Fruit fly (Drosophila melanogaster) whole organism, wandering third instar larva: ENCODE data around the gene CG6276.
A peak's percentile ranks its signal among the peaks of the same experiment; 100 is the strongest.

Experiments
- CG32264 ChIP-seq: fragments of 200-800 bp; sonication (Bioruptor generic); optimal IDR thresholded peaks from 2 replicates; lab custom pipeline; 2016; ENCODE audit warnings: missing biosample characterization, missing genetic modification characterization
- CG9705 ChIP-seq: fragments of 200-800 bp; sonication (Bioruptor generic); optimal IDR thresholded peaks from 2 replicates; lab custom pipeline; 2018; ENCODE audit warnings: missing biosample characterization, mild to moderate bottlenecking, missing genetic modification characterization
- GATAd ChIP-seq: sonication (Bioruptor generic); optimal IDR thresholded peaks from 2 replicates; lab custom pipeline; 2016; ENCODE audit warnings: missing biosample characterization, missing genetic modification characterization
- HLH106 ChIP-seq: fragments of 200-800 bp; optimal IDR thresholded peaks from 3 replicates; lab custom pipeline; 2019; ENCODE audit warnings: missing biosample characterization, mild to moderate bottlenecking, missing genetic modification characterization, moderate library complexity
- Hr78 ChIP-seq: fragments of >200 bp; optimal IDR thresholded peaks from 2 replicates; lab custom pipeline; 2017; ENCODE audit warnings: missing biosample characterization, missing genetic modification characterization
- Hr83 ChIP-seq: fragments of 200-300 bp; sonication (Bioruptor generic); optimal IDR thresholded peaks from 2 replicates; lab custom pipeline; 2016; ENCODE audit warnings: missing biosample characterization, mild to moderate bottlenecking, missing genetic modification characterization, moderate library complexity; ENCODE audit not compliant: poor library complexity, severe bottlenecking
- Myc ChIP-seq: fragments of >200 bp; optimal IDR thresholded peaks from 2 replicates; lab custom pipeline; 2017
- N ChIP-seq: fragments of >200 bp; optimal IDR thresholded peaks from 2 replicates; lab custom pipeline; 2018; ENCODE audit warnings: missing biosample characterization, missing external identifiers, missing genetic modification characterization
- OdsH ChIP-seq: fragments of 200-800 bp; sonication (Bioruptor generic); optimal IDR thresholded peaks from 2 replicates; lab custom pipeline; 2016; ENCODE audit warnings: missing biosample characterization, mild to moderate bottlenecking, missing genetic modification characterization
- Rel ChIP-seq, 2 experiments: fragments of 200-800 bp; sonication (Bioruptor generic) in 1 of 2; optimal IDR thresholded peaks; 2 replicates in 1 of 2; 3 replicates in 1 of 2; lab custom pipeline; 2016 to 2019; ENCODE audit warnings: mild to moderate bottlenecking in 2 of 2, missing biosample characterization in 2 of 2, missing genetic modification characterization in 2 of 2, moderate library complexity in 1 of 2
- Sp1 ChIP-seq: fragments of 200-800 bp; sonication (Bioruptor generic); optimal IDR thresholded peaks from 3 replicates; lab custom pipeline; 2019; ENCODE audit warnings: missing biosample characterization, mild to moderate bottlenecking, missing genetic modification characterization, moderate library complexity
- br ChIP-seq: fragments of 200-800 bp; sonication (Bioruptor generic); optimal IDR thresholded peaks from 2 replicates; lab custom pipeline; 2016; ENCODE audit warnings: missing biosample characterization, missing genetic modification characterization
- brk ChIP-seq: fragments of 200-800 bp; sonication (Bioruptor generic); optimal IDR thresholded peaks from 2 replicates; lab custom pipeline; 2016; ENCODE audit warnings: missing biosample characterization, mild to moderate bottlenecking, missing genetic modification characterization
- dl ChIP-seq, 2 experiments: fragments of 175-275, 200-275 bp in 1 of 2; fragments of 200-275 bp in 1 of 2; sonication (Bioruptor generic); optimal IDR thresholded peaks; lab custom pipeline; 2018; ENCODE audit warnings: mild to moderate bottlenecking in 2 of 2, missing biosample characterization in 2 of 2, missing genetic modification characterization in 2 of 2, moderate library complexity in 2 of 2; ENCODE audit not compliant: partially characterized antibody in 2 of 2, insufficient read depth in 1 of 2
- dmrt93B ChIP-seq: fragments of 200-800 bp; sonication (Bioruptor generic); optimal IDR thresholded peaks from 2 replicates; lab custom pipeline; 2018; ENCODE audit warnings: missing biosample characterization, mild to moderate bottlenecking, missing genetic modification characterization
- dsf ChIP-seq: sonication (Bioruptor generic); optimal IDR thresholded peaks from 2 replicates; lab custom pipeline; 2016; ENCODE audit warnings: missing biosample characterization, missing genetic modification characterization, borderline replicate concordance
- ey ChIP-seq: fragments of 200-800 bp; sonication (Bioruptor generic); optimal IDR thresholded peaks from 2 replicates; lab custom pipeline; 2016; ENCODE audit warnings: missing biosample characterization, missing genetic modification characterization
- foxo ChIP-seq, 2 experiments: fragments of 200-800 bp; sonication (Bioruptor generic); optimal IDR thresholded peaks; 2 replicates in 1 of 2; 3 replicates in 1 of 2; lab custom pipeline; 2016 to 2017; ENCODE audit warnings: missing biosample characterization in 2 of 2, missing genetic modification characterization in 2 of 2
- h ChIP-seq: fragments of 200-800 bp; sonication (Bioruptor generic); optimal IDR thresholded peaks from 3 replicates; lab custom pipeline; 2016; ENCODE audit warnings: missing biosample characterization, mild to moderate bottlenecking, missing genetic modification characterization
- jim ChIP-seq: fragments of 175-275, 200-325 bp; sonication (Bioruptor generic); optimal IDR thresholded peaks from 2 replicates; lab custom pipeline; 2016; ENCODE audit warnings: missing biosample characterization, mild to moderate bottlenecking, missing genetic modification characterization
- lola ChIP-seq: fragments of >200 bp; optimal IDR thresholded peaks from 2 replicates; lab custom pipeline; 2017; ENCODE audit warnings: missing biosample characterization, missing genetic modification characterization
- pan ChIP-seq: fragments of >200 bp; optimal IDR thresholded peaks from 2 replicates; lab custom pipeline; 2017
- psq ChIP-seq: fragments of 200-800 bp; sonication (Bioruptor generic); optimal IDR thresholded peaks from 3 replicates; lab custom pipeline; 2017; ENCODE audit warnings: missing biosample characterization, mild to moderate bottlenecking, missing genetic modification characterization, moderate library complexity
- rgr ChIP-seq: fragments of 200-800 bp; sonication (Bioruptor generic); optimal IDR thresholded peaks from 3 replicates; lab custom pipeline; 2016; ENCODE audit warnings: missing biosample characterization, mild to moderate bottlenecking, missing genetic modification characterization
- sage ChIP-seq: fragments of 200-800 bp; sonication (Bioruptor generic); optimal IDR thresholded peaks from 2 replicates; lab custom pipeline; 2016; ENCODE audit warnings: missing biosample characterization, mild to moderate bottlenecking, missing genetic modification characterization
- sv ChIP-seq: fragments of 200-800 bp; sonication (Bioruptor generic); optimal IDR thresholded peaks from 3 replicates; lab custom pipeline; 2016; ENCODE audit warnings: missing biosample characterization, missing genetic modification characterization
- usp ChIP-seq: fragments of >200 bp; optimal IDR thresholded peaks from 2 replicates; lab custom pipeline; 2017; ENCODE audit warnings: missing biosample characterization, missing genetic modification characterization

The CG6276 gene

DNA sequence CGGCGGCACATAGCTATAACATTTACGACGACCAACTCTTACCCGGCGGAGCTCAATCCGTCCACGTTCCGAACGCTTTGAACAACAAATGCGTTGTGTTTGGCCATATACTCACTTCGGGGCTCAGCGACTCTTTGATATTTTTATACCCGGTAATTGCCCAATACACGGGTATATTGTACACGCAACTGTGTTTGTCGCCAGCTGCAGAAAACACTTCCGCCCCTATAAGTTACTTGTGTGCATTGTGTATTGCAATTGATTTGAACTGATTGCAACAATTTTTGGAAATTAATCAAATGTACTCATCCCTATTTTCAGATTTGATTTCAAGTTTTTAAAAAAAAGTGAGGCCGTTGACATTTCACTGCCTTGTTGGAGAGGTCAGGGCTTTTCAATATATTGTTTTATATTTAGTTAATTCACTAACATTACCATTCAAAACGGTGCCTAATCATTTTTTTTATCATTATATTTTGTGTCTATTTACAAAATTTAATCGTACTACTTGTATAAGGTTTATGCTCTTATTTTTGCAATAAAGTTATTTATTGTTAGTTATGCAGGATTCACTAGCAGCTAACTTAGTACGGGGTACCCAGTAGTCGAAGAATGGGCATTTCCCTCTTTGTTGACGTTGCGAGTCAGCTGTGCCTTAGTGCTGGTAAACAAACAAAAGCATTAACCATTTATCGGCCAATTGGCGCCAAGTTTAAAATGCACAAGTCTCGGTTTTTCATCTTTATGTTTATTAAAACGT is 23.2 kb upstream of the CG6276 start, which contains the start of gene Nagk (continued):
- no peak for TF ChIP-seq Rel (GFP tag; optimal IDR thresholded peaks at IDR 0.05; lab: Kevin White, UChicago)
- TF ChIP-seq Rel (tag; optimal IDR thresholded peaks at IDR 0.05; lab: Kevin White, UChicago), result peak; percentile 93
- TF ChIP-seq h, result peak; percentile 70
- no peak for TF ChIP-seq lola (GFP tag; lab: Kevin White, UChicago)

DNA sequence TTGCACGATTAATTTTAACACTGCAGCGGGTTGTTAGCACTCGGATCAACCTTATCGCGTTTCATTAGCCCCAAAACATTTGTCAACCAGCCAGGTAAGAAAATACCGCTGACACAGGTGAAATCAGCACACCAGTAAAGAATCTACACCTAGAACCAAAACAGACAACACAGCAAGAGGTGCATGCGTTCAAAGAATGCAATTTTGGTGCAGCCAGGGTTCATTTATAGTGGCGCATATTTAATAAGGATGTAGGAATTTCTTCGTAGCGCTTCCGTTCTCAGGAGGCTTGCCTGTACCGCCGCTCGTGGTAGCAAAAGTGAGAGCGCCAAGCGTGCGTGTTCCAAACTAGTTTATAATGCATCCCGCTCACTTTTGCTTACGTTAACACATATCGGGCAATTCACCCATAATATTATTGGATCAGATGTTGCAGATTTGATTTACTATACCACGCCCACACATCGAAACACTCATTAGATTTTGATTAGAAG is 22.6 kb upstream of the CG6276 start:
- TF ChIP-seq GATAd (no peak), dl (GFP tag; optimal IDR thresholded peaks at IDR 0.05; lab: Kevin White, UChicago; ENCODE audit: insufficient read depth in 1 of 2, partially characterized antibody in 2 of 2) (no peak), foxo (GFP tag; optimal IDR thresholded peaks at IDR 0.05; lab: Kevin White, UChicago) (peak in 1 of 2 experiments; percentile 38), HLH106 (tag; lab: Kevin White, UChicago) (peak; percentile 16), ey (peak; percentile 7), OdsH (GFP tag; lab: Kevin White, UChicago) (peak; percentile 12)

DNA sequence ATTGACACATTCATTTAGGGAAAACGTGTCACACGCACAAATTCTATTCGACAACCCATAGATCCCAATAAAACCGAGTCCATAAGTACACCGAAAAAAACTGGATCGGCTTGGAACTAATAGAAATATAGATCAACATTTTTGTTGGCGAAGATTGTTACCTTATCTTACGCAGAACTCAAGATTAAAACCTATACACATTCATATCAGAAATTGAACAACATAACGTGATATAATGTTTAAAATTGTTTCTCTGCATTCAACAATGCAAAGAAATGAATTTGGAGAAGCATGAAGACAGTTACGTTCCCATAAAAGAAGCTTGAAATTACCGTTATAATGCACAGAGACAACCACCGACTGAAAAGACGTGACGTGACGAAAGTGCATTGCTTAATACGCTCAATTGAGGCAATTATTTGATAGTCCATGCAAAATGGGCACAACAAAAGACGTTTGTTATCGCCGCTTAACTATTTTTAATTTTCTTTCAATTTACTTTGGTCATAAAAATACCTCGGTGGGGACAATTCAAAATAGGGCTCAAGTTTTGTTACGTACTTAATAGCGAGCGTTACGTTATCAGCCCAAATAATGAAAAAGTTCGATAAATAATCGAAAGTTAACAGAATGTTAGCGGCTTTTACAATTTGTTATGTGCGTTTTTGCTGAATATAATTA is 20.3 kb upstream of the CG6276 start, which contains the start of gene SerRS-m:
Gene SerRS-m (plus strand): TSS at position 616 of the 681 bp plus-strand sequence.
- no peak for TF ChIP-seq br (GFP tag; lab: Kevin White, UChicago)
- no peak for TF ChIP-seq foxo (GFP tag; optimal IDR thresholded peaks at IDR 0.05; lab: Kevin White, UChicago)
- TF ChIP-seq N (GFP tag; lab: Kevin White, UChicago), result no peak
- TF ChIP-seq Myc (lab: Kevin White, UChicago), result no peak
- no peak for TF ChIP-seq psq (GFP tag; lab: Kevin White, UChicago)
- TF ChIP-seq sage (GFP tag; lab: Kevin White, UChicago), result no peak
- no peak for TF ChIP-seq lola (GFP tag; lab: Kevin White, UChicago)
- no peak for TF ChIP-seq Rel (GFP tag; optimal IDR thresholded peaks at IDR 0.05; lab: Kevin White, UChicago)
- TF ChIP-seq Rel (tag; optimal IDR thresholded peaks at IDR 0.05; lab: Kevin White, UChicago), result no peak
- no peak for TF ChIP-seq rgr (GFP tag; lab: Kevin White, UChicago)
- no peak for TF ChIP-seq pan (lab: Kevin White, UChicago)
- TF ChIP-seq Hr83 (GFP tag; lab: Kevin White, UChicago), result no peak
- no peak for TF ChIP-seq dmrt93B (GFP tag; lab: Kevin White, UChicago)
- TF ChIP-seq h, result no peak
- no peak for TF ChIP-seq dl (GFP tag; optimal IDR thresholded peaks at IDR 0.05; lab: Kevin White, UChicago; ENCODE audit: insufficient read depth in 1 of 2, partially characterized antibody in 2 of 2)
- no peak for TF ChIP-seq CG32264
- no peak for TF ChIP-seq jim (GFP tag; lab: Kevin White, UChicago)
- TF ChIP-seq CG9705 (GFP tag; lab: Kevin White, UChicago), result no peak
- no peak for TF ChIP-seq dsf
- TF ChIP-seq usp, result no peak
- no peak for TF ChIP-seq ey
- TF ChIP-seq, all 38 proteins: peak for 0

DNA sequence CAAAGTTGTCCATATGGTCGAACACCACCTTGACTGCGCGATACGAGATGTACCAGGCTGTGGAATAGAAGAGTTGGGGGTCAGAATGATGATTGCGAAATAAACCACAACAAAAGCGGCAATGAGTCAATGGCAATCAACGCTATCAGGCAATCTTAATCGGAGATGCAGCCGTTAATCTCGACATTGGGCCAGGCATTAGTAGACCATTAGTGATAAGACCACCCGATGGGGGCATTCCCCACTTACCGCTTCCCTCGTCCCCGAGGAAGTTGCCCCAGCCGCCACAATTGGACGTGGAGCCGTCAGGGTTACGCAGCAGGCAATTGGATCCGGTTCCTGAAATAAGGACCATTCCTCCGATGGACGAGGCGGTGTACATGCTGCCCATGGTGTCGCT is 19.2 kb upstream of the CG6276 start:
- no peak for TF ChIP-seq Rel (GFP tag; optimal IDR thresholded peaks at IDR 0.05; lab: Kevin White, UChicago)
- TF ChIP-seq Rel (tag; optimal IDR thresholded peaks at IDR 0.05; lab: Kevin White, UChicago), result peak; percentile 76
- no peak for TF ChIP-seq Hr78

dm6 chr3R:15332994-15333393 is 13.1 kb upstream of the CG6276 start, which contains the start of the genes Fkbp39 and Cyfip:
TSS of gene Fkbp39 (minus strand) at chr3R:15333133.
TSS of gene Cyfip (plus strand) at chr3R:15333266.
- no peak for TF ChIP-seq N (GFP tag; lab: Kevin White, UChicago)
- TF ChIP-seq dl (GFP tag; optimal IDR thresholded peaks at IDR 0.05; lab: Kevin White, UChicago; ENCODE audit: insufficient read depth in 1 of 2, partially characterized antibody in 2 of 2), result no peak
- peak; percentile 22 for TF ChIP-seq Sp1
- TF ChIP-seq brk (GFP tag; lab: Kevin White, UChicago), result no peak
- no peak for TF ChIP-seq ey
- TF ChIP-seq HLH106 (tag; lab: Kevin White, UChicago), result peak; percentile 49
- no peak for TF ChIP-seq pan (lab: Kevin White, UChicago)
- TF ChIP-seq Hr83 (GFP tag; lab: Kevin White, UChicago), result peak; percentile 86
- peak; percentile 37 for TF ChIP-seq OdsH (GFP tag; lab: Kevin White, UChicago)
- TF ChIP-seq Myc (lab: Kevin White, UChicago), result peak; percentile 79
- TF ChIP-seq sv (GFP tag; lab: Kevin White, UChicago), result peak; percentile 21
- peak; percentile 4 for TF ChIP-seq psq (GFP tag; lab: Kevin White, UChicago)
- TF ChIP-seq Rel (GFP tag; optimal IDR thresholded peaks at IDR 0.05; lab: Kevin White, UChicago), result no peak
- peak; percentile 47 for TF ChIP-seq Rel (tag; optimal IDR thresholded peaks at IDR 0.05; lab: Kevin White, UChicago)
